Fruit fly (Drosophila melanogaster) whole organism, pupa: Measurements from ENCODE around the gene CG34448.

Experiments
- CG12605 ChIP-seq: fragments of 200-800 bp; sonication (Bioruptor generic); IDR thresholded peaks from 2 replicates; pipeline ENCODE4 v1.3.6; 2022; ENCODE audit warnings: missing biosample characterization, missing genetic modification characterization
- CG13204 ChIP-seq: fragments of 200-800 bp; sonication (Bioruptor generic); optimal IDR thresholded peaks from 2 replicates; lab custom pipeline; 2018; ENCODE audit warnings: missing biosample characterization, mild to moderate bottlenecking, missing genetic modification characterization, moderate library complexity
- CG14655 ChIP-seq: fragments of 200-800 bp; sonication (Bioruptor generic); optimal IDR thresholded peaks from 3 replicates; lab custom pipeline; 2017; ENCODE audit warnings: mild to moderate bottlenecking, missing biosample characterization, missing genetic modification reagents, missing genetic modification characterization
- CG15710 ChIP-seq: fragments of 200-800 bp; sonication (Bioruptor generic); optimal IDR thresholded peaks from 2 replicates; lab custom pipeline; 2018; ENCODE audit warnings: missing biosample characterization, mild to moderate bottlenecking, missing genetic modification characterization, moderate library complexity
- CG32121 ChIP-seq: fragments of 200-800 bp; sonication (Bioruptor generic); IDR thresholded peaks from 2 replicates; pipeline ENCODE4 v1.3.6; 2022; ENCODE audit warnings: missing biosample characterization, missing genetic modification characterization
- CG8159 ChIP-seq: fragments of 200-800 bp; sonication (Bioruptor generic); optimal IDR thresholded peaks from 3 replicates; lab custom pipeline; 2018; ENCODE audit warnings: missing biosample characterization, mild to moderate bottlenecking, missing genetic modification characterization, moderate library complexity
- CG8301 ChIP-seq: fragments of 200-800 bp; sonication (Bioruptor generic); optimal IDR thresholded peaks from 2 replicates; lab custom pipeline; 2018; ENCODE audit warnings: missing biosample characterization, mild to moderate bottlenecking, missing genetic modification characterization
- fd96Ca ChIP-seq: fragments of 200-800 bp; sonication (Bioruptor generic); IDR thresholded peaks from 3 replicates; pipeline ENCODE4 v1.3.6; 2022; ENCODE audit warnings: missing biosample characterization, missing genetic modification characterization

dm6 chr2L:2428209-2428488 lies 10.4 kb upstream of the CG34448 start, which contains the start of gene dpp:
- TF ChIP-seq CG8301 (tag; lab: Kevin White, UChicago) (no peak), CG12605 (GFP tag; lab: Robert Waterston, UW) (no peak), CG32121 (GFP tag; lab: Robert Waterston, UW) (peak; percentile 18; the same call in 1 of the 2 replicates), CG15710 (tag; lab: Kevin White, UChicago) (no peak), CG8159 (no peak), CG14655 (GFP tag; lab: Kevin White, UChicago) (no peak), fd96Ca (GFP tag; lab: Robert Waterston, UW) (no peak), CG13204 (GFP tag; lab: Kevin White, UChicago) (peak; percentile 41)
